Fruit fly (Drosophila melanogaster) Kc167 (cell line): ENCODE measurements around the gene CG10431.

ENCODE experiments used
- Myc ChIP-seq: fragments of >200 bp; optimal IDR thresholded peaks from 2 replicates; lab custom pipeline; 2017; ENCODE audit warnings: missing external identifiers
- h ChIP-seq: fragments of >200 bp; optimal IDR thresholded peaks from 3 replicates; lab custom pipeline; 2018; ENCODE audit warnings: missing external identifiers
- insv ChIP-seq: fragments of >200 bp; optimal IDR thresholded peaks from 3 replicates; lab custom pipeline; 2018; ENCODE audit warnings: missing external identifiers
- psq ChIP-seq: fragments of >200 bp; optimal IDR thresholded peaks from 2 replicates; lab custom pipeline; 2017; ENCODE audit warnings: missing external identifiers
- ttk ChIP-seq: sonication (Bioruptor generic); optimal IDR thresholded peaks from 2 replicates; lab custom pipeline; 2017; ENCODE audit warnings: missing external identifiers

DNA sequence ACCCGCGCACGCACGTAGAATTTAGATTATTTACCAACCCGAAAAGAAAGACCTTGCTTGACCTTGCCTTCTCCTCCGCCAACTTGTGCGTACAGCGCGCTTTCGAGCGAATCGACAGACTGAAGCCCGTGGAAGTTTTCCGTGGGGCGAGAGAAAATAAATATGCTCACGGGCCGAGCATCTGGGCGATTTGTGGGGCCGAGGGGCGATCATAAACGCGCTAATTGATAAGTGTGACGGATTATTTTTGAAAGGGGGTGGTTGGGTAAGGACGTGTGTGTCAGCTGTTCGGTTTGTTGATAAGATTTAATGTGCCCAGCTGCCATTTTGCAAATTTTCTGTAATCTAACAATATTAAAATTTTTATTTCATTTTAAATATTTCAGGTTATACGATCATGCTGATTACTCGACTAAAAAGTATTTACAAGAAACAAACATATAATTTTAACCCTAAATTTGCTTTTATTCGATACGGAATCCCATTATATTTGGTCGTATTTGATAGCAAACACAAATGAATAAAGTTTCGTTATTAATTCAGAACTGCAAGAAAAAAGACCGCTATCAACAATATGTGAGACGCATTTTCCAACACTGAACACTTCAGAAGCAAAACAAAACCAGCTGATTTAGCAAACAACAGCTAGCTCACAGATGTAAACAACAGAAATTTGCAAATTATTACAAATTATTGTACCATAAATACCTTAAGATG lies at the start of gene CG10431, which contains the start of gene L2HGDH:
- TF ChIP-seq psq (lab: Kevin White, UChicago) (no peak), Myc (lab: Kevin White, UChicago) (no peak), h (no peak), ttk (lab: Kevin White, UChicago) (no peak), insv (lab: Kevin White, UChicago) (no peak)
